Worm (Caenorhabditis elegans) whole organism, L1 larva: ENCODE data around the gene ard-1.

Experiments used
- alr-1 ChIP-seq: fragments of 200-800 bp; sonication (Bioruptor generic); optimal IDR thresholded peaks from 2 replicates; lab custom pipeline; 2018; ENCODE audit warnings: borderline replicate concordance, mild to moderate bottlenecking, missing genetic modification characterization, missing compliant biosample characterization
- ceh-90 ChIP-seq: sonication (generic microtip); optimal IDR thresholded peaks from 2 replicates; lab custom pipeline; 2016; ENCODE audit warnings: missing genetic modification characterization, missing compliant biosample characterization
- fos-1 ChIP-seq: fragments of 150-350 bp; optimal IDR thresholded peaks from 2 replicates; lab custom pipeline; 2014; ENCODE audit warnings: missing biosample characterization, missing genetic modification characterization
- jun-1 ChIP-seq: fragments of 150-350 bp; optimal IDR thresholded peaks from 2 replicates; lab custom pipeline; 2014; ENCODE audit warnings: missing biosample characterization, missing genetic modification reagents, missing genetic modification characterization
- lsy-2 ChIP-seq, 2 experiments: fragments of 150-350 bp; optimal IDR thresholded peaks; 2 replicates each; lab custom pipeline; 2014; ENCODE audit warnings: missing biosample characterization in 2 of 2, missing genetic modification characterization in 2 of 2
- nhr-11 ChIP-seq: fragments of 150-350 bp; optimal IDR thresholded peaks from 2 replicates; lab custom pipeline; 2014; ENCODE audit warnings: missing biosample characterization, missing genetic modification characterization
- nhr-12 ChIP-seq: sonication (generic microtip); optimal IDR thresholded peaks from 2 replicates; lab custom pipeline; 2017; ENCODE audit warnings: missing biosample characterization, missing genetic modification characterization
- nhr-76 ChIP-seq: sonication (generic microtip); optimal IDR thresholded peaks from 2 replicates; lab custom pipeline; 2017; ENCODE audit warnings: missing biosample characterization, missing genetic modification characterization
- nhr-84 ChIP-seq: sonication (generic microtip); optimal IDR thresholded peaks from 2 replicates; lab custom pipeline; 2017; ENCODE audit warnings: missing biosample characterization, missing genetic modification characterization
- sptf-1 ChIP-seq: fragments of 150-350 bp; optimal IDR thresholded peaks from 2 replicates; lab custom pipeline; 2014; ENCODE audit warnings: missing biosample characterization, missing genetic modification characterization

- TF ChIP-seq nhr-76 (no peak), nhr-12 (tag; lab: Kevin White, UChicago) (no peak), alr-1 (no peak), jun-1 (no peak), lsy-2 (tag; optimal IDR thresholded peaks at IDR 0.05; lab: Kevin White, UChicago) (no peak), nhr-84 (tag; lab: Kevin White, UChicago) (no peak), nhr-11 (tag; lab: Kevin White, UChicago) (no peak), fos-1 (tag; lab: Kevin White, UChicago) (no peak), ceh-90 (no peak), sptf-1 (no peak)
These were observed 38.6 kb downstream of the ard-1 start, which contains the start of gene nhr-67 for ce11 chrIV:11169652-11170051.
